Worm (Caenorhabditis elegans) whole organism, L4 larva: ENCODE data around the gene srx-98.

Source experiments
- F37D6.2 ChIP-seq: sonication (generic microtip); optimal IDR thresholded peaks from 2 replicates; lab custom pipeline; 2016; ENCODE audit warnings: mild to moderate bottlenecking, missing genetic modification characterization, missing compliant biosample characterization
- F44E2.7 ChIP-seq: fragments of 200-800 bp; sonication (Bioruptor generic); IDR thresholded peaks from 2 replicates; pipeline ENCODE4 v2.1.2; 2022; ENCODE audit warnings: missing genetic modification characterization, missing compliant biosample characterization
- R02D3.7 ChIP-seq: fragments of 150-350 bp; sonication (generic microtip); optimal IDR thresholded peaks from 3 replicates; lab custom pipeline; 2014; ENCODE audit warnings: missing biosample characterization, missing genetic modification characterization
- Y5F2A.4 ChIP-seq: fragments of 200-800 bp; sonication (Bioruptor generic); optimal IDR thresholded peaks from 2 replicates; lab custom pipeline; 2018; ENCODE audit warnings: mild to moderate bottlenecking, missing genetic modification characterization, missing compliant biosample characterization
- aly-2 ChIP-seq: sonication (generic microtip); optimal IDR thresholded peaks from 2 replicates; lab custom pipeline; 2018; ENCODE audit warnings: missing biosample characterization, missing genetic modification characterization
- ama-1 ChIP-seq: fragments of 150-350 bp; optimal IDR thresholded peaks from 2 replicates; lab custom pipeline; 2014; ENCODE audit warnings: inconsistent platforms, mixed read lengths
- ceh-32 ChIP-seq: sonication (generic microtip); optimal IDR thresholded peaks from 2 replicates; lab custom pipeline; 2016; ENCODE audit warnings: mild to moderate bottlenecking, missing genetic modification characterization, missing compliant biosample characterization; ENCODE audit not compliant: poor library complexity
- ceh-44 ChIP-seq: fragments of 200-800 bp; sonication (Bioruptor generic); IDR thresholded peaks from 2 replicates; pipeline ENCODE4 v1.3.6; 2022; ENCODE audit warnings: missing genetic modification reagents, missing genetic modification characterization, missing compliant biosample characterization
- ces-1 ChIP-seq: fragments of 150-350 bp; sonication (generic microtip); optimal IDR thresholded peaks from 4 replicates; lab custom pipeline; 2014; ENCODE audit warnings: missing biosample characterization, missing genetic modification reagents, missing genetic modification characterization
- cey-2 ChIP-seq: sonication (generic microtip); optimal IDR thresholded peaks from 3 replicates; lab custom pipeline; 2017; ENCODE audit warnings: missing genetic modification characterization, mild to moderate bottlenecking, missing compliant biosample characterization, antibody characterized with exemption, borderline replicate concordance; ENCODE audit not compliant: insufficient read depth
- daf-19 ChIP-seq: fragments of 200-800 bp; sonication (Bioruptor generic); conservative IDR thresholded peaks from 2 replicates; pipeline ENCODE4 v1.3.6; 2022; ENCODE audit warnings: missing genetic modification characterization, missing compliant biosample characterization
- daf-8 ChIP-seq: fragments of 200-800 bp; sonication (Bioruptor generic); IDR thresholded peaks from 2 replicates; pipeline ENCODE4 v1.3.6; 2022; ENCODE audit warnings: missing genetic modification characterization, missing compliant biosample characterization
- dmd-6 ChIP-seq: fragments of 200-800 bp; sonication (Bioruptor generic); IDR thresholded peaks from 2 replicates; pipeline ENCODE4 v1.3.6; 2022; ENCODE audit warnings: missing genetic modification reagents, missing genetic modification characterization, missing compliant biosample characterization
- dpl-1 ChIP-seq: fragments of 150-350 bp; optimal IDR thresholded peaks from 2 replicates; lab custom pipeline; 2014; ENCODE audit warnings: missing biosample characterization, missing genetic modification reagents, missing genetic modification characterization
- duxl-1 ChIP-seq: sonication (generic microtip); optimal IDR thresholded peaks from 2 replicates; lab custom pipeline; 2016; ENCODE audit warnings: mild to moderate bottlenecking, missing genetic modification characterization, moderate library complexity, missing compliant biosample characterization; ENCODE audit not compliant: poor library complexity
- dve-1 ChIP-seq: sonication (generic microtip); optimal IDR thresholded peaks from 2 replicates; lab custom pipeline; 2017; ENCODE audit warnings: antibody characterized with exemption, mild to moderate bottlenecking, missing genetic modification characterization, missing compliant biosample characterization; ENCODE audit not compliant: insufficient read depth
- egl-27 ChIP-seq: sonication (generic microtip); optimal IDR thresholded peaks from 3 replicates; lab custom pipeline; 2017; ENCODE audit warnings: missing biosample characterization, missing genetic modification reagents, missing genetic modification characterization
- fkh-10 ChIP-seq: fragments of 150-350 bp; optimal IDR thresholded peaks from 2 replicates; lab custom pipeline; 2014; ENCODE audit warnings: missing biosample characterization, missing genetic modification reagents, missing genetic modification characterization
- hif-1 ChIP-seq, 2 experiments: sonication (generic microtip); optimal IDR thresholded peaks; 2 replicates each; lab custom pipeline; 2016 to 2017; ENCODE audit warnings: missing compliant biosample characterization in 2 of 2, missing genetic modification characterization in 2 of 2, missing genetic modification reagents in 2 of 2, missing genotype in 2 of 2, mild to moderate bottlenecking in 1 of 2
- hlh-11 ChIP-seq: fragments of 200-800 bp; sonication (Bioruptor generic); optimal IDR thresholded peaks from 2 replicates; lab custom pipeline; 2018; ENCODE audit warnings: mild to moderate bottlenecking, missing genetic modification characterization, missing compliant biosample characterization
- hlh-30 ChIP-seq: sonication (generic microtip); optimal IDR thresholded peaks from 2 replicates; lab custom pipeline; 2017; ENCODE audit warnings: antibody characterized with exemption, mild to moderate bottlenecking, missing genetic modification characterization, missing compliant biosample characterization; ENCODE audit not compliant: insufficient read depth
- hmg-1.1 ChIP-seq: fragments of 200-800 bp; sonication (Bioruptor generic); IDR thresholded peaks from 2 replicates; pipeline ENCODE4 v1.3.6; 2022; ENCODE audit warnings: missing genetic modification reagents, missing genetic modification characterization, missing compliant biosample characterization
- lin-1 ChIP-seq: fragments of 200-800 bp; sonication (Bioruptor generic); IDR thresholded peaks from 2 replicates; pipeline ENCODE4 v1.3.6; 2022; ENCODE audit warnings: missing genetic modification reagents, missing genetic modification characterization, missing compliant biosample characterization
- lin-15B ChIP-seq: fragments of 150-350 bp; sonication (generic microtip); optimal IDR thresholded peaks from 3 replicates; lab custom pipeline; 2014; ENCODE audit warnings: missing biosample characterization, missing genetic modification characterization
- mdl-1 ChIP-seq, 2 experiments: fragments of 150-350 bp in 1 of 2; sonication (generic microtip) in 1 of 2; optimal IDR thresholded peaks; 2 replicates each; lab custom pipeline; 2014 to 2017; ENCODE audit warnings: missing biosample characterization in 2 of 2, missing genetic modification characterization in 2 of 2
- mdt-29 ChIP-seq: fragments of 200-800 bp; sonication (Bioruptor generic); IDR thresholded peaks from 2 replicates; pipeline ENCODE4 v1.3.6; 2022; ENCODE audit warnings: missing genetic modification reagents, missing genetic modification characterization, missing compliant biosample characterization
- mes-2 ChIP-seq: sonication (generic microtip); optimal IDR thresholded peaks from 2 replicates; lab custom pipeline; 2016; ENCODE audit warnings: missing genotype, mild to moderate bottlenecking, missing genetic modification characterization, missing compliant biosample characterization; ENCODE audit not compliant: poor library complexity, severe bottlenecking
- mxl-3 ChIP-seq: fragments of 200-800 bp; sonication (Bioruptor generic); optimal IDR thresholded peaks from 2 replicates; lab custom pipeline; 2018; ENCODE audit warnings: mild to moderate bottlenecking, missing genetic modification characterization, missing compliant biosample characterization
- nhr-10 ChIP-seq: fragments of 150-350 bp; optimal IDR thresholded peaks from 2 replicates; lab custom pipeline; 2014; ENCODE audit warnings: missing biosample characterization, missing genetic modification characterization
- nhr-111 ChIP-seq: fragments of 200-800 bp; sonication (Bioruptor generic); optimal IDR thresholded peaks from 2 replicates; lab custom pipeline; 2018; ENCODE audit warnings: mild to moderate bottlenecking, missing genetic modification characterization, missing compliant biosample characterization
- nhr-28 ChIP-seq: fragments of 150-350 bp; optimal IDR thresholded peaks from 2 replicates; lab custom pipeline; 2014; ENCODE audit warnings: missing biosample characterization, missing genetic modification characterization
- nhr-6 ChIP-seq: fragments of 150-350 bp; optimal IDR thresholded peaks from 2 replicates; lab custom pipeline; 2014; ENCODE audit warnings: missing biosample characterization, missing genetic modification characterization
- nhr-77 ChIP-seq: fragments of 150-350 bp; optimal IDR thresholded peaks from 2 replicates; lab custom pipeline; 2014; ENCODE audit warnings: missing biosample characterization, missing genetic modification characterization
- pqm-1 ChIP-seq: sonication (generic microtip); optimal IDR thresholded peaks from 2 replicates; lab custom pipeline; 2017; ENCODE audit warnings: missing biosample characterization, missing genetic modification characterization
- rbr-2 ChIP-seq: sonication (generic microtip); optimal IDR thresholded peaks from 2 replicates; lab custom pipeline; 2016; ENCODE audit warnings: missing genotype, missing genetic modification characterization, missing compliant biosample characterization
- spr-1 ChIP-seq: sonication (generic microtip); optimal IDR thresholded peaks from 2 replicates; lab custom pipeline; 2016; ENCODE audit warnings: mild to moderate bottlenecking, missing genetic modification characterization, missing compliant biosample characterization
- spr-3 ChIP-seq: fragments of 200-800 bp; sonication (Bioruptor generic); optimal IDR thresholded peaks from 2 replicates; lab custom pipeline; 2018; ENCODE audit warnings: mild to moderate bottlenecking, missing genetic modification characterization, missing compliant biosample characterization
- tag-97 ChIP-seq: fragments of 200-800 bp; sonication (Bioruptor generic); IDR thresholded peaks from 2 replicates; pipeline ENCODE4 v1.3.6; 2022; ENCODE audit warnings: missing genetic modification characterization, missing compliant biosample characterization
- vab-7 ChIP-seq: fragments of 200-800 bp; sonication (Bioruptor generic); IDR thresholded peaks from 2 replicates; pipeline ENCODE4 v1.3.6; 2022; ENCODE audit warnings: missing genetic modification reagents, missing genetic modification characterization, missing compliant biosample characterization
- zip-2 ChIP-seq: fragments of 150-350 bp; optimal IDR thresholded peaks from 2 replicates; lab custom pipeline; 2014; ENCODE audit warnings: missing biosample characterization, missing genetic modification characterization

Gene srx-98

DNA sequence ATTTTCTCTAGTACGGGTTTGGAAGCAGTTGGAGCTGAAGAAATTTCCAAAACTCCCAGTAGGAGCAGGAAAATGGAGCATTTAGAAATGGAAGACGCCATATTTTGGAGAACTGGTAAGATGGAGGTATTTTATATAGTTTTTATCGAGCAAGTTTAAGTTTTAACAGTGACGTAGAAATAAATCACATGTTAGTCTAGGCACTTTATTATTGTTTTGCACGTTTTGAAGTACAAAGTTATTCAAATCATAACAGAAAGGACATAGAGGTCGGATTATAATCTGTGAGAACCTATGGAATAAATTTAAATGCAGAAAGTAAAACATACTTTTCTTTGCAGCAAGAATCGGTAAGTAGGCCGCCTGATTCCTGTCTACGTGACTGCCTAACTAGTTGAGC, 7.1 kb downstream of the srx-98 start, which contains the start of gene F19B10.6:
Gene F19B10.6 (minus strand): TSS at position 101 of the 400 bp plus-strand sequence.
- TF ChIP-seq mdl-1 (tag; optimal IDR thresholded peaks at IDR 0.05; lab: Kevin White, UChicago): no peak
- no peak for TF ChIP-seq rbr-2
- TF ChIP-seq mdt-29: no peak
- TF ChIP-seq F37D6.2: no peak
- TF ChIP-seq lin-1 (GFP tag; lab: Robert Waterston, UW): no peak
- TF ChIP-seq tag-97 (GFP tag; lab: Robert Waterston, UW): no peak
- no peak for TF ChIP-seq mes-2 (tag; lab: Kevin White, UChicago)

DNA sequence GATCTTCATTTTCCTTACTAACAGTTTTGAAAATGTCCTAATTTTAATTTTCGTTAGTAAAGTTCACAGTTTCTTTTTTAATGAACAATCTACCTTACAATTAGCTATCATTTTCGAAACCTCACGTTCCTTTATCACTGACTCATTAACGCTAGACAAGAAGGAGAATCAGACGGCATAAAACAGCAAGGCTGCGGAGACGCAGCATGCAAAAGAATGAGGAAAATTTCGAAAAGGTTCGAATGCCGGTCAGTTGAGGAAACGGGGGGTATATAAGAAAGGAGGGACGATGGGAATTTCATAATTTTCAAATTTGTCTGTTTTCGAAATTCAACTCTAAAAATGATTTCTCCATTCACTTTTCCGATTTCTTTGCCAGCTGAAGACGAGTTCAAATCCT, 8.9 kb downstream of the srx-98 start, which contains the start of gene F19B10.13:
Gene F19B10.13 (plus strand): TSS at position 343 of the 400 bp plus-strand sequence.
- TF ChIP-seq ces-1 (no peak), nhr-28 (tag; lab: Kevin White, UChicago) (peak; percentile 36), hif-1 (tag; optimal IDR thresholded peaks at IDR 0.05; lab: Kevin White, UChicago) (peak in 1 of 2 experiments; percentile 19), nhr-6 (tag; lab: Kevin White, UChicago) (peak; percentile 14), nhr-10 (tag; lab: Kevin White, UChicago) (no peak), aly-2 (tag; lab: Kevin White, UChicago) (no peak), duxl-1 (no peak), dmd-6 (GFP tag; lab: Robert Waterston, UW) (peak; percentile 58), fkh-10 (GFP tag; lab: Kevin White, UChicago) (no peak), pqm-1 (tag; lab: Kevin White, UChicago) (peak; percentile 26), mxl-3 (GFP tag; lab: Kevin White, UChicago) (peak; percentile 16), hlh-30 (tag; lab: Kevin White, UChicago) (peak; percentile 38), mes-2 (tag; lab: Kevin White, UChicago) (peak; percentile 39), hlh-11 (tag; lab: Kevin White, UChicago) (peak; percentile 51)

DNA sequence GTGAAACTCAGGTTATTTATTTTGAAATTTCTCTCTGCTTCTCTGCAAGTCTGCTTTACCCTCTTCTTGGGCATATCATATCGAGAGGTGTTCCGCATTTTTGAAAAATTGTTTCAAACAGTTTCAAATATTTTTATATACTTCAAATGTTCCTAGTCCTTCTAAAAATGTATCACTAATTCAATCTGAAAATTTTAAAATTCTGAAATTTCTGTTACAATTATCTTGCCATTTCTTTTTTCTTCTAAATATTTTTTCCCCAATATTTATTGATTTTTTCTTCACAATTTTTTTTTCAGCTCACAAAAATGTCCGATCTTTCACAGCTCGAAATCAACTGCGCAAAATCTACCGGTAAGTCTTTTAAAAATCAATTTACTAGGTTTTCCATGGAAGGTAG, 11.1 kb downstream of the srx-98 start, which contains the start of gene F19B10.4:
Gene F19B10.4 (plus strand): TSS at position 301 of the 400 bp plus-strand sequence.
- TF ChIP-seq daf-8 (GFP tag; lab: Robert Waterston, UW) (no peak), rbr-2 (no peak), ama-1 (lab: Kevin White, UChicago) (no peak), mxl-3 (GFP tag; lab: Kevin White, UChicago) (no peak), dmd-6 (GFP tag; lab: Robert Waterston, UW) (no peak), nhr-111 (GFP tag; lab: Kevin White, UChicago) (no peak), nhr-77 (tag; lab: Kevin White, UChicago) (no peak), dve-1 (tag; lab: Kevin White, UChicago) (no peak), hlh-11 (tag; lab: Kevin White, UChicago) (no peak), R02D3.7 (tag; lab: Kevin White, UChicago) (no peak), ceh-32 (tag; lab: Kevin White, UChicago) (no peak), lin-15B (tag; lab: Kevin White, UChicago) (no peak), vab-7 (GFP tag; lab: Robert Waterston, UW) (no peak), egl-27 (no peak), ces-1 (no peak), spr-3 (no peak), aly-2 (tag; lab: Kevin White, UChicago) (no peak), F44E2.7 (no peak), ceh-44 (GFP tag; lab: Robert Waterston, UW) (no peak)

- TF ChIP-seq hmg-1.1 (GFP tag; lab: Robert Waterston, UW) (no peak), vab-7 (GFP tag; lab: Robert Waterston, UW) (no peak), mxl-3 (GFP tag; lab: Kevin White, UChicago) (no peak), zip-2 (tag; lab: Kevin White, UChicago) (no peak), nhr-77 (tag; lab: Kevin White, UChicago) (no peak), spr-1 (no peak), cey-2 (no peak), daf-19 (GFP tag; lab: Robert Waterston, UW) (no peak), Y5F2A.4 (no peak), dpl-1 (GFP tag; lab: Kevin White, UChicago) (no peak)
Measured at ce11 chrII:3655378-3655777, 15.5 kb downstream of the srx-98 start, which contains the start of gene F19B10.5. TSS of gene F19B10.5 (plus strand) at chrII:3655678.
